Worm (Caenorhabditis elegans) whole organism, midembryonic: Measurements from ENCODE around the gene thn-1.
A peak's percentile ranks its signal among the peaks of the same experiment; 100 is the strongest.

ENCODE experiments used
- T22C8.4 ChIP-seq: fragments of 200-800 bp; sonication (Bioruptor generic); IDR thresholded peaks from 2 replicates; pipeline ENCODE4 v1.3.6; 2022; ENCODE audit warnings: missing genetic modification characterization, missing compliant biosample characterization
- cog-1 ChIP-seq: sonication (generic microtip); optimal IDR thresholded peaks from 2 replicates; lab custom pipeline; 2016; ENCODE audit warnings: missing genetic modification characterization, missing compliant biosample characterization
- ref-1 ChIP-seq: fragments of 200-800 bp; sonication (Bioruptor generic); conservative IDR thresholded peaks from 2 replicates; pipeline ENCODE4 v1.3.6; 2022; ENCODE audit warnings: missing genetic modification reagents, missing genetic modification characterization, missing compliant biosample characterization
- ztf-23 ChIP-seq: fragments of 200-800 bp; sonication (Bioruptor generic); IDR thresholded peaks from 2 replicates; pipeline ENCODE4 v1.3.6; 2022; ENCODE audit warnings: missing genetic modification reagents, missing genetic modification characterization, missing compliant biosample characterization
- ztf-29 ChIP-seq: fragments of 200-800 bp; sonication (Bioruptor generic); IDR thresholded peaks from 2 replicates; pipeline ENCODE4 v1.3.6; 2022; ENCODE audit warnings: missing genetic modification reagents, missing genetic modification characterization, missing compliant biosample characterization

ce11 chrIV:12416629-12417404 is 36.9 kb downstream of the thn-1 start:
- TF ChIP-seq T22C8.4 (peak; percentile 53; the same call in 1 of the 2 replicates), ztf-29 (GFP tag; lab: Robert Waterston, UW) (no peak), ztf-23 (GFP tag; lab: Robert Waterston, UW) (0 out of 2 replicates have a peak, but pooled peaks have one; percentile 38), ref-1 (GFP tag; lab: Robert Waterston, UW) (0 out of 2 replicates have a peak, but pooled peaks have one; percentile 5), cog-1 (no peak)
